Worm (Caenorhabditis elegans) whole organism, L3 larva: ENCODE measurements around the gene Y42G9A.3.
A peak's percentile ranks its signal among the peaks of the same experiment; 100 is the strongest.

Experiments used
- R02D3.7 ChIP-seq: fragments of 150-350 bp; optimal IDR thresholded peaks from 2 replicates; lab custom pipeline; 2014; ENCODE audit warnings: missing biosample characterization, missing genetic modification characterization
- ZK546.5 ChIP-seq: sonication (generic microtip); optimal IDR thresholded peaks from 2 replicates; lab custom pipeline; 2017; ENCODE audit warnings: missing biosample characterization, missing genetic modification characterization
- aly-2 ChIP-seq: fragments of 150-350 bp; optimal IDR thresholded peaks from 2 replicates; lab custom pipeline; 2014; ENCODE audit warnings: missing biosample characterization, missing genetic modification characterization
- ama-1 ChIP-seq: fragments of 150-350 bp; optimal IDR thresholded peaks from 2 replicates; lab custom pipeline; 2018
- ceh-16 ChIP-seq: sonication (generic microtip); optimal IDR thresholded peaks from 2 replicates; lab custom pipeline; 2017; ENCODE audit warnings: missing biosample characterization, missing genetic modification characterization
- ceh-28 ChIP-seq: fragments of 150-350 bp; optimal IDR thresholded peaks from 2 replicates; lab custom pipeline; 2014; ENCODE audit warnings: missing biosample characterization, missing genetic modification reagents, missing genetic modification characterization
- ceh-82 ChIP-seq: fragments of 150-350 bp; optimal IDR thresholded peaks from 2 replicates; lab custom pipeline; 2014; ENCODE audit warnings: missing biosample characterization, missing genetic modification characterization
- ceh-9 ChIP-seq: sonication (generic microtip); optimal IDR thresholded peaks from 2 replicates; lab custom pipeline; 2018; ENCODE audit warnings: missing biosample characterization, missing genetic modification characterization
- daf-12 ChIP-seq: fragments of 150-350 bp; optimal IDR thresholded peaks from 2 replicates; lab custom pipeline; 2014; ENCODE audit warnings: missing biosample characterization, missing genetic modification reagents, missing genetic modification characterization
- elt-1 ChIP-seq: fragments of 150-350 bp; optimal IDR thresholded peaks from 2 replicates; lab custom pipeline; 2014; ENCODE audit warnings: missing biosample characterization, missing genetic modification characterization
- elt-2 ChIP-seq: sonication (generic microtip); optimal IDR thresholded peaks from 2 replicates; lab custom pipeline; 2016; ENCODE audit warnings: missing genetic modification reagents, mild to moderate bottlenecking, missing genetic modification characterization, missing compliant biosample characterization
- elt-3 ChIP-seq, 3 experiments: fragments of 150-350 bp in 1 of 3; sonication (generic microtip) in 2 of 3; optimal IDR thresholded peaks; 2 replicates in 2 of 3; 4 replicates in 1 of 3; lab custom pipeline; 2014 to 2017; ENCODE audit warnings: missing biosample characterization in 3 of 3, missing genetic modification characterization in 3 of 3
- eor-1 ChIP-seq, 2 experiments: fragments of 150-350 bp; optimal IDR thresholded peaks; 2 replicates each; lab custom pipeline; 2014 to 2018; ENCODE audit warnings: missing biosample characterization in 2 of 2, missing genetic modification characterization in 2 of 2
- fkh-10 ChIP-seq: sonication (generic microtip); optimal IDR thresholded peaks from 2 replicates; lab custom pipeline; 2017; ENCODE audit warnings: missing biosample characterization, missing genetic modification reagents, missing genetic modification characterization
- fkh-2 ChIP-seq: fragments of 150-350 bp; optimal IDR thresholded peaks from 2 replicates; lab custom pipeline; 2014; ENCODE audit warnings: missing biosample characterization, missing genetic modification reagents, missing genetic modification characterization
- hmg-11 ChIP-seq: sonication (generic microtip); optimal IDR thresholded peaks from 2 replicates; lab custom pipeline; 2016; ENCODE audit warnings: missing genetic modification characterization, missing compliant biosample characterization
- jun-1 ChIP-seq: fragments of 150-350 bp; optimal IDR thresholded peaks from 2 replicates; lab custom pipeline; 2014; ENCODE audit warnings: missing biosample characterization, missing genetic modification reagents, missing genetic modification characterization
- lin-15B ChIP-seq: fragments of 150-350 bp; optimal IDR thresholded peaks from 2 replicates; lab custom pipeline; 2014; ENCODE audit warnings: missing biosample characterization, missing genetic modification characterization
- lin-39 ChIP-seq: fragments of 150-350 bp; optimal IDR thresholded peaks from 2 replicates; lab custom pipeline; 2018; ENCODE audit warnings: missing biosample characterization, missing genetic modification reagents, missing genetic modification characterization
- lsy-12 ChIP-seq: sonication (generic microtip); optimal IDR thresholded peaks from 2 replicates; lab custom pipeline; 2016; ENCODE audit warnings: mild to moderate bottlenecking, missing genetic modification characterization, missing compliant biosample characterization
- mdl-1 ChIP-seq: fragments of 150-350 bp; optimal IDR thresholded peaks from 2 replicates; lab custom pipeline; 2014; ENCODE audit warnings: missing biosample characterization, missing genetic modification characterization
- mml-1 ChIP-seq: fragments of 150-350 bp; sonication (generic microtip); optimal IDR thresholded peaks from 3 replicates; lab custom pipeline; 2014; ENCODE audit warnings: missing biosample characterization, missing genetic modification characterization
- nfya-1 ChIP-seq: sonication (generic microtip); optimal IDR thresholded peaks from 2 replicates; lab custom pipeline; 2017; ENCODE audit warnings: missing genetic modification characterization, mild to moderate bottlenecking, missing compliant biosample characterization, antibody characterized with exemption, moderate library complexity; ENCODE audit not compliant: insufficient read depth
- nhr-11 ChIP-seq: fragments of 150-350 bp; optimal IDR thresholded peaks from 2 replicates; lab custom pipeline; 2014; ENCODE audit warnings: missing biosample characterization, missing genetic modification characterization
- nhr-12 ChIP-seq: fragments of 150-350 bp; optimal IDR thresholded peaks from 2 replicates; lab custom pipeline; 2014; ENCODE audit warnings: missing biosample characterization, missing genetic modification characterization
- nhr-23 ChIP-seq: fragments of 150-350 bp; optimal IDR thresholded peaks from 2 replicates; lab custom pipeline; 2014; ENCODE audit warnings: missing biosample characterization, missing genetic modification reagents, missing genetic modification characterization
- nhr-237 ChIP-seq: fragments of 150-350 bp; optimal IDR thresholded peaks from 2 replicates; lab custom pipeline; 2014; ENCODE audit warnings: missing biosample characterization, missing genetic modification characterization
- nhr-25 ChIP-seq: sonication (generic microtip); optimal IDR thresholded peaks from 2 replicates; lab custom pipeline; 2017; ENCODE audit warnings: missing biosample characterization, missing genetic modification characterization
- nhr-28 ChIP-seq: fragments of 150-350 bp; optimal IDR thresholded peaks from 2 replicates; lab custom pipeline; 2014; ENCODE audit warnings: missing biosample characterization, missing genetic modification characterization
- nhr-43 ChIP-seq: sonication (generic microtip); optimal IDR thresholded peaks from 2 replicates; lab custom pipeline; 2016; ENCODE audit warnings: mild to moderate bottlenecking, missing genetic modification characterization, missing compliant biosample characterization; ENCODE audit not compliant: poor library complexity, severe bottlenecking
- nhr-67 ChIP-seq: fragments of 150-350 bp; optimal IDR thresholded peaks from 2 replicates; lab custom pipeline; 2014; ENCODE audit warnings: missing biosample characterization, missing genetic modification characterization
- nhr-76 ChIP-seq: fragments of 150-350 bp; sonication (generic microtip); optimal IDR thresholded peaks from 5 replicates; lab custom pipeline; 2014; ENCODE audit warnings: missing biosample characterization, missing genetic modification characterization
- nhr-77 ChIP-seq: fragments of 150-350 bp; optimal IDR thresholded peaks from 2 replicates; lab custom pipeline; 2014; ENCODE audit warnings: missing biosample characterization, missing genetic modification characterization
- pha-4 ChIP-seq: fragments of 150-350 bp; optimal IDR thresholded peaks from 2 replicates; lab custom pipeline; 2014; ENCODE audit warnings: missing biosample characterization, missing genetic modification reagents, missing genetic modification characterization
- pqm-1 ChIP-seq: fragments of 150-350 bp; optimal IDR thresholded peaks from 2 replicates; lab custom pipeline; 2017; ENCODE audit warnings: missing biosample characterization, missing genetic modification characterization, inconsistent platforms
- sea-2 ChIP-seq: fragments of 150-350 bp; sonication (generic microtip); optimal IDR thresholded peaks from 4 replicates; lab custom pipeline; 2014; ENCODE audit warnings: missing biosample characterization, missing genetic modification reagents, missing genetic modification characterization
- skn-1 ChIP-seq: fragments of 150-350 bp; optimal IDR thresholded peaks from 2 replicates; lab custom pipeline; 2014; ENCODE audit warnings: missing biosample characterization, missing genetic modification characterization
- snpc-4 ChIP-seq: fragments of 150-350 bp; optimal IDR thresholded peaks from 2 replicates; lab custom pipeline; 2014; ENCODE audit warnings: missing biosample characterization, missing genetic modification characterization
- tbx-2 ChIP-seq: sonication (generic microtip); optimal IDR thresholded peaks from 2 replicates; lab custom pipeline; 2016; ENCODE audit warnings: mild to moderate bottlenecking, missing genetic modification characterization, missing compliant biosample characterization
- unc-62 ChIP-seq: fragments of 150-350 bp; sonication (generic microtip); optimal IDR thresholded peaks from 4 replicates; lab custom pipeline; 2014; ENCODE audit warnings: missing biosample characterization, missing genetic modification reagents, missing genetic modification characterization
- zag-1 ChIP-seq: fragments of 150-350 bp; optimal IDR thresholded peaks from 2 replicates; lab custom pipeline; 2014; ENCODE audit warnings: missing biosample characterization, missing genetic modification characterization
- ztf-11 ChIP-seq: fragments of 150-350 bp; optimal IDR thresholded peaks from 2 replicates; lab custom pipeline; 2014; ENCODE audit warnings: missing biosample characterization, missing genetic modification characterization
- ztf-4 ChIP-seq: fragments of 150-350 bp; optimal IDR thresholded peaks from 2 replicates; lab custom pipeline; 2014; ENCODE audit warnings: missing biosample characterization, missing genetic modification characterization

Y42G9A.3 gene

DNA sequence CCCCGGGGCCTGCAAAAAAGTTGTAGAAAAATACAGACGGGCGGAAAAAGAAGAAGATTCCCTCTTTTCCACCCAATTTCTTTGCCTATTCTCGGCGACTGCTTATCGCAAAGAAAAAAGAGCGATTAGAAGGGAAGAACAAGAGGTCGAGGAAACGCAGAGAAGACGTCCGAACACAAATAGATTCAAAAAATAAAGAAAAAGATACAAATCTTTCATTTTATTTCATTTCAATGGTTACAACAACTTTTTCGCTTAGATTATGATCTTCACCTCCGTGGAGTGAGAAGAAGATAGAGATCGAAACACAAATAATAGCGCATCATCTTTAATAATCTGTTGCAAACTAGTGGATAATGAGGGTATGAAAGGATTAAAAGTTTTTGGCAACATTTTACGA, 14.0 kb upstream of the Y42G9A.3 start:
- no peak for TF ChIP-seq ceh-28 (tag; lab: Kevin White, UChicago)
- peak; percentile 98 for TF ChIP-seq elt-1 (tag; lab: Kevin White, UChicago)
- TF ChIP-seq unc-62 (GFP tag; lab: Kevin White, UChicago): no peak
- no peak for TF ChIP-seq aly-2 (tag; lab: Kevin White, UChicago)
- TF ChIP-seq elt-2 (tag; lab: Kevin White, UChicago): peak; percentile 44
- TF ChIP-seq ztf-4 (tag; lab: Kevin White, UChicago): no peak
- no peak for TF ChIP-seq nhr-77 (tag; lab: Kevin White, UChicago)
- TF ChIP-seq R02D3.7 (tag; lab: Kevin White, UChicago): no peak
- TF ChIP-seq daf-12 (tag; lab: Kevin White, UChicago): no peak
- TF ChIP-seq lsy-12 (tag; lab: Kevin White, UChicago): no peak
- TF ChIP-seq ceh-16: no peak
- no peak for TF ChIP-seq jun-1 (tag; lab: Kevin White, UChicago)
- TF ChIP-seq nhr-28 (tag; lab: Kevin White, UChicago): no peak
- TF ChIP-seq pqm-1 (tag; lab: Kevin White, UChicago): no peak
- no peak for TF ChIP-seq ceh-9 (tag; lab: Kevin White, UChicago)
- TF ChIP-seq ama-1: peak; percentile 21
- TF ChIP-seq lin-39: no peak
- no peak for TF ChIP-seq mml-1 (tag; lab: Kevin White, UChicago)
- no peak for TF ChIP-seq nhr-76
- TF ChIP-seq nhr-23: peak; percentile 74
- TF ChIP-seq ztf-11 (tag; lab: Kevin White, UChicago): no peak
- TF ChIP-seq nhr-12 (tag; lab: Kevin White, UChicago): no peak
- TF ChIP-seq skn-1: no peak
- no peak for TF ChIP-seq sea-2 (GFP tag; lab: Kevin White, UChicago)
- TF ChIP-seq fkh-2: no peak
- TF ChIP-seq nhr-11 (tag; lab: Kevin White, UChicago): no peak
- TF ChIP-seq hmg-11 (tag; lab: Kevin White, UChicago): no peak
- TF ChIP-seq ZK546.5 (tag; lab: Kevin White, UChicago): no peak
- no peak for TF ChIP-seq pha-4 (tag; lab: Kevin White, UChicago)
- no peak for TF ChIP-seq mdl-1 (tag; lab: Kevin White, UChicago)
- peak; percentile 10 for TF ChIP-seq nfya-1 (tag; lab: Kevin White, UChicago)
- TF ChIP-seq lin-15B: no peak
- TF ChIP-seq eor-1 (tag; optimal IDR thresholded peaks at IDR 0.05; lab: Kevin White, UChicago): no peak
- TF ChIP-seq, all 47 proteins: peak for 5

DNA sequence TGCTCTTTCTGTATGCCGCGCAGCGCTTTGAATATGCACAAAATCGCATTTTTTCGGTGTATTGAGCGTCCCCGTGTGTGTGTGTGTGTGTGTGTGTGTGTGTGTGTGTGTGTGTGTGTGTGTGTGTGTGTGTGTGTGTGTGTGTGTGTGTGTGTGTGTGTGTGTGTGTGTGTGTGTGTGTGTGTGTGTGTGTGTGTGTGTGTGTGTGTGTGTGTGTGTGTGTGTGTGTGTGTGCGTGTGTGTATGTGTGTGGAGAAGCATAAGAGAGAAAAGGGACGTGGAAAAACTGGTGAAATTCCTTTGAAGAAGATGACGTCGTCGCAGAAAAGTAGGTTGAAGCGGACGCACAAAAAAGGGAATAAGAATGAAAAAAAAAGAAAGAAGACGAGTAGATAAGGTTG, 12.7 kb upstream of the Y42G9A.3 start:
- TF ChIP-seq lsy-12 (tag; lab: Kevin White, UChicago) (peak; percentile 87), elt-2 (tag; lab: Kevin White, UChicago) (peak; percentile 50), fkh-10 (peak; percentile 36), nfya-1 (tag; lab: Kevin White, UChicago) (peak; percentile 27)

DNA sequence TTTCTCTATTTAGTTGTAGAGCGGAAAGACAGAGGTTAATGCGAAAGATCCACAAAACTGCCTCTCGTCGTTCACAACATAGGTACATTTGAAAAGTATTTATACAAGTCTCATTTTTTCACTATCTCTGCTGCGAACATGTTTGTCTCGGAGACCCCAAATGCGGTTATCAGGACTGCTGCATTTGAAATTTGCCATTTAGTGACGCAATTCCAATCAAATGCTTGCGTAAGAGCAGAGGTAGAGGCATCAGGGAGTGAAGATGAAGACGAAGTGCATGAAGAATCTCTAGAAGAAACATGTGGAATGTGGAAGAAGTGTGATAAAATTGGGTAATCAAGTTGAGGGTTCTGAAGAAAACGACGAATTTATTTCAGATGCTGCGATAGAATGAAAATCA, 11.9 kb upstream of the Y42G9A.3 start:
- TF ChIP-seq mdl-1 (tag; lab: Kevin White, UChicago) (no peak), elt-2 (tag; lab: Kevin White, UChicago) (peak; percentile 55)

DNA sequence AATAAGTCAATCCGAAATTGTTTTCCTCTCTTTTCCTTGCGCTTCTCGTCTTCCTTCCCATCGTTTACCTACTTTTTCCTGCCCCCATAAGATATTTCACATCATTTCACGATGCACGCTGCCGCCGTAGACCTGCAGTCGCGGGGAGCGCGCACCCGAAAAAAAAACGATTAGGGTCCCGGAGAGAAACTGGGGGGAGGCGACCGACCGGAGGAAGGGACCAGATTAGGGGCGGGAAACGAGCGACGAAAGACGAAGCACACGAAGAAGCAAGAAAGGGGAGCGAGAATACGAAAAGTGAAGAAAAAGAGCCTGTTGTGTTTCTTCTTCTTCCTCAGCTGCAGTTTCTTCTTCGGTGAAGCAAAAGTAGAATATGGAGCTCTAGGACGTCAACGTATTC, 10.8 kb upstream of the Y42G9A.3 start:
- TF ChIP-seq tbx-2 (tag; lab: Kevin White, UChicago) (no peak), ztf-4 (tag; lab: Kevin White, UChicago) (no peak), snpc-4 (tag; lab: Kevin White, UChicago) (peak; percentile 31), fkh-10 (peak; percentile 24), elt-1 (tag; lab: Kevin White, UChicago) (no peak), hmg-11 (tag; lab: Kevin White, UChicago) (no peak), ceh-82 (no peak), mml-1 (tag; lab: Kevin White, UChicago) (no peak), fkh-2 (no peak), nhr-237 (tag; lab: Kevin White, UChicago) (no peak), elt-3 (tag; optimal IDR thresholded peaks at IDR 0.05; lab: Kevin White, UChicago) (no peak), nhr-11 (tag; lab: Kevin White, UChicago) (no peak), unc-62 (GFP tag; lab: Kevin White, UChicago) (no peak), pqm-1 (tag; lab: Kevin White, UChicago) (no peak), ztf-11 (tag; lab: Kevin White, UChicago) (no peak), nfya-1 (tag; lab: Kevin White, UChicago) (peak; percentile 24), nhr-28 (tag; lab: Kevin White, UChicago) (no peak), ZK546.5 (tag; lab: Kevin White, UChicago) (no peak), daf-12 (tag; lab: Kevin White, UChicago) (no peak), mdl-1 (tag; lab: Kevin White, UChicago) (no peak), nhr-43 (tag; lab: Kevin White, UChicago) (no peak), lin-15B (no peak), ceh-16 (no peak), eor-1 (tag; optimal IDR thresholded peaks at IDR 0.05; lab: Kevin White, UChicago) (no peak), nhr-67 (tag; lab: Kevin White, UChicago) (no peak), lin-39 (peak; percentile 96), nhr-76 (no peak), nhr-23 (no peak), ceh-28 (tag; lab: Kevin White, UChicago) (no peak), nhr-12 (tag; lab: Kevin White, UChicago) (no peak), lsy-12 (tag; lab: Kevin White, UChicago) (no peak), ama-1 (peak; percentile 12), zag-1 (tag; lab: Kevin White, UChicago) (no peak), aly-2 (tag; lab: Kevin White, UChicago) (no peak), nhr-25 (tag; lab: Kevin White, UChicago) (no peak), nhr-77 (tag; lab: Kevin White, UChicago) (no peak)
